Fruit fly (Drosophila melanogaster) whole organism, prepupa: Measurements from ENCODE around the gene CG13005.

Source experiments
- CG6808 ChIP-seq: fragments of 200-800 bp; sonication (Bioruptor generic); optimal IDR thresholded peaks from 3 replicates; lab custom pipeline; 2017; ENCODE audit warnings: missing biosample characterization, missing genetic modification characterization, mild to moderate bottlenecking, moderate library complexity, missing genetic modification reagents
- Eip75B ChIP-seq: fragments of 200-800 bp; sonication (Bioruptor generic); optimal IDR thresholded peaks from 3 replicates; lab custom pipeline; 2016; ENCODE audit warnings: missing biosample characterization, missing genetic modification characterization
- Gug ChIP-seq: fragments of 200-800 bp; sonication (Bioruptor generic); IDR thresholded peaks from 2 replicates; pipeline ENCODE4 v1.3.6; 2022; ENCODE audit warnings: missing biosample characterization, missing genetic modification characterization
- Hr4 ChIP-seq: fragments of 200-800 bp; sonication (Bioruptor generic); optimal IDR thresholded peaks from 3 replicates; lab custom pipeline; 2016; ENCODE audit warnings: missing biosample characterization, missing genetic modification characterization

- TF ChIP-seq Eip75B (GFP tag; lab: Kevin White, UChicago) (no peak), Hr4 (GFP tag; lab: Kevin White, UChicago) (peak; percentile 68), CG6808 (no peak), Gug (GFP tag; lab: Robert Waterston, UW) (peak; percentile 53; the same call in 1 of the 2 replicates)
Measured at dm6 chrX:16782175-16782916, 21.1 kb upstream of the CG13005 start.
